Worm (Caenorhabditis elegans) whole organism, L4 larva: ENCODE data around the gene bgnt-1.1.
A peak's percentile ranks its signal among the peaks of the same experiment; 100 is the strongest.

ENCODE experiments used
- F44E2.7 ChIP-seq: fragments of 200-800 bp; sonication (Bioruptor generic); IDR thresholded peaks from 2 replicates; pipeline ENCODE4 v2.1.2; 2022; ENCODE audit warnings: missing genetic modification characterization, missing compliant biosample characterization
- F49E8.2 ChIP-seq: sonication (generic microtip); optimal IDR thresholded peaks from 2 replicates; lab custom pipeline; 2016; ENCODE audit warnings: missing compliant biosample characterization, mild to moderate bottlenecking, missing genetic modification characterization, borderline replicate concordance
- T26A8.4 ChIP-seq: fragments of 200-800 bp; sonication (Bioruptor generic); IDR thresholded peaks from 2 replicates; pipeline ENCODE4 v1.3.6; 2022; ENCODE audit warnings: missing genetic modification characterization, missing compliant biosample characterization
- Y105C5A.15 ChIP-seq: fragments of 200-800 bp; sonication (Bioruptor generic); IDR thresholded peaks from 2 replicates; pipeline ENCODE4 v1.3.6; 2022; ENCODE audit warnings: missing genetic modification characterization, missing compliant biosample characterization
- Y5F2A.4 ChIP-seq: fragments of 200-800 bp; sonication (Bioruptor generic); optimal IDR thresholded peaks from 2 replicates; lab custom pipeline; 2018; ENCODE audit warnings: mild to moderate bottlenecking, missing genetic modification characterization, missing compliant biosample characterization
- ama-1 ChIP-seq: fragments of 150-350 bp; optimal IDR thresholded peaks from 2 replicates; lab custom pipeline; 2014; ENCODE audit warnings: inconsistent platforms, mixed read lengths
- arid-1 ChIP-seq: fragments of 200-800 bp; sonication (Bioruptor generic); conservative IDR thresholded peaks from 2 replicates; pipeline ENCODE4 v1.3.6; 2022; ENCODE audit warnings: missing genetic modification reagents, missing genetic modification characterization, missing compliant biosample characterization
- attf-4 ChIP-seq: sonication (generic microtip); optimal IDR thresholded peaks from 3 replicates; lab custom pipeline; 2017; ENCODE audit warnings: missing biosample characterization, missing genetic modification characterization
- ceh-20 ChIP-seq: fragments of 200-800 bp; sonication (Bioruptor generic); IDR thresholded peaks from 2 replicates; pipeline ENCODE4 v1.3.6; 2022; ENCODE audit warnings: missing genetic modification reagents, missing genetic modification characterization, missing compliant biosample characterization
- ceh-32 ChIP-seq: sonication (generic microtip); optimal IDR thresholded peaks from 2 replicates; lab custom pipeline; 2016; ENCODE audit warnings: mild to moderate bottlenecking, missing genetic modification characterization, missing compliant biosample characterization; ENCODE audit not compliant: poor library complexity
- ceh-62 ChIP-seq: sonication (generic microtip); optimal IDR thresholded peaks from 2 replicates; lab custom pipeline; 2017; ENCODE audit warnings: missing biosample characterization, missing genetic modification characterization
- daf-16 ChIP-seq, 3 experiments: sonication (generic microtip); optimal IDR thresholded peaks; 2 replicates each; lab custom pipeline; 2016 to 2017; ENCODE audit warnings: missing genetic modification characterization in 3 of 3, missing genetic modification reagents in 3 of 3, mild to moderate bottlenecking in 2 of 3, missing compliant biosample characterization in 2 of 3, missing biosample characterization in 1 of 3, moderate library complexity in 1 of 3
- daf-8 ChIP-seq: fragments of 200-800 bp; sonication (Bioruptor generic); IDR thresholded peaks from 2 replicates; pipeline ENCODE4 v1.3.6; 2022; ENCODE audit warnings: missing genetic modification characterization, missing compliant biosample characterization
- dmd-6 ChIP-seq: fragments of 200-800 bp; sonication (Bioruptor generic); IDR thresholded peaks from 2 replicates; pipeline ENCODE4 v1.3.6; 2022; ENCODE audit warnings: missing genetic modification reagents, missing genetic modification characterization, missing compliant biosample characterization
- dpl-1 ChIP-seq: fragments of 150-350 bp; optimal IDR thresholded peaks from 2 replicates; lab custom pipeline; 2014; ENCODE audit warnings: missing biosample characterization, missing genetic modification reagents, missing genetic modification characterization
- duxl-1 ChIP-seq: sonication (generic microtip); optimal IDR thresholded peaks from 2 replicates; lab custom pipeline; 2016; ENCODE audit warnings: mild to moderate bottlenecking, missing genetic modification characterization, moderate library complexity, missing compliant biosample characterization; ENCODE audit not compliant: poor library complexity
- egl-43 ChIP-seq: fragments of 200-800 bp; sonication (Bioruptor generic); IDR thresholded peaks from 2 replicates; pipeline ENCODE4 v1.3.6; 2022; ENCODE audit warnings: missing genetic modification reagents, missing genetic modification characterization, missing compliant biosample characterization
- fkh-10 ChIP-seq: fragments of 150-350 bp; optimal IDR thresholded peaks from 2 replicates; lab custom pipeline; 2014; ENCODE audit warnings: missing biosample characterization, missing genetic modification reagents, missing genetic modification characterization
- hlh-11 ChIP-seq: fragments of 200-800 bp; sonication (Bioruptor generic); optimal IDR thresholded peaks from 2 replicates; lab custom pipeline; 2018; ENCODE audit warnings: mild to moderate bottlenecking, missing genetic modification characterization, missing compliant biosample characterization
- hlh-30 ChIP-seq: sonication (generic microtip); optimal IDR thresholded peaks from 2 replicates; lab custom pipeline; 2017; ENCODE audit warnings: antibody characterized with exemption, mild to moderate bottlenecking, missing genetic modification characterization, missing compliant biosample characterization; ENCODE audit not compliant: insufficient read depth
- jun-1 ChIP-seq: fragments of 150-350 bp; optimal IDR thresholded peaks from 2 replicates; lab custom pipeline; 2014; ENCODE audit warnings: missing biosample characterization, missing genetic modification reagents, missing genetic modification characterization
- lim-7 ChIP-seq: fragments of 200-800 bp; sonication (Bioruptor generic); IDR thresholded peaks from 2 replicates; pipeline ENCODE4 v1.3.6; 2022; ENCODE audit warnings: missing genetic modification characterization, missing compliant biosample characterization
- lin-13 ChIP-seq: fragments of 150-350 bp; optimal IDR thresholded peaks from 2 replicates; lab custom pipeline; 2014; ENCODE audit warnings: missing biosample characterization, missing genetic modification reagents, missing genetic modification characterization
- lin-15B ChIP-seq: fragments of 150-350 bp; sonication (generic microtip); optimal IDR thresholded peaks from 3 replicates; lab custom pipeline; 2014; ENCODE audit warnings: missing biosample characterization, missing genetic modification characterization
- lsy-2 ChIP-seq, 2 experiments: fragments of 150-350 bp in 1 of 2; sonication (generic microtip) in 1 of 2; optimal IDR thresholded peaks; 2 replicates each; lab custom pipeline; 2014 to 2017; ENCODE audit warnings: missing biosample characterization in 2 of 2, missing genetic modification characterization in 2 of 2
- madf-5 ChIP-seq, 2 experiments: fragments of 200-800 bp; sonication (Bioruptor generic); IDR thresholded peaks; 2 replicates each; pipeline ENCODE4 v1.3.6; 2022; ENCODE audit warnings: missing compliant biosample characterization in 2 of 2, missing genetic modification characterization in 2 of 2
- mdl-1 ChIP-seq, 2 experiments: fragments of 150-350 bp in 1 of 2; sonication (generic microtip) in 1 of 2; optimal IDR thresholded peaks; 2 replicates each; lab custom pipeline; 2014 to 2017; ENCODE audit warnings: missing biosample characterization in 2 of 2, missing genetic modification characterization in 2 of 2
- mep-1 ChIP-seq: fragments of 150-350 bp; sonication (generic microtip); optimal IDR thresholded peaks from 3 replicates; lab custom pipeline; 2014; ENCODE audit warnings: missing biosample characterization, missing genetic modification characterization
- mes-2 ChIP-seq: sonication (generic microtip); optimal IDR thresholded peaks from 2 replicates; lab custom pipeline; 2016; ENCODE audit warnings: missing genotype, mild to moderate bottlenecking, missing genetic modification characterization, missing compliant biosample characterization; ENCODE audit not compliant: poor library complexity, severe bottlenecking
- mxl-2 ChIP-seq: fragments of 200-800 bp; sonication (Bioruptor generic); conservative IDR thresholded peaks from 2 replicates; pipeline ENCODE4 v1.3.6; 2022; ENCODE audit warnings: missing genetic modification reagents, missing genetic modification characterization, missing compliant biosample characterization
- nhr-10 ChIP-seq: fragments of 150-350 bp; optimal IDR thresholded peaks from 2 replicates; lab custom pipeline; 2014; ENCODE audit warnings: missing biosample characterization, missing genetic modification characterization
- nhr-102 ChIP-seq: sonication (generic microtip); optimal IDR thresholded peaks from 2 replicates; lab custom pipeline; 2016; ENCODE audit warnings: mild to moderate bottlenecking, missing genetic modification characterization, moderate library complexity, missing compliant biosample characterization
- nhr-11 ChIP-seq: fragments of 150-350 bp; optimal IDR thresholded peaks from 2 replicates; lab custom pipeline; 2014; ENCODE audit warnings: missing biosample characterization, missing genetic modification characterization
- nhr-237 ChIP-seq: sonication (generic microtip); optimal IDR thresholded peaks from 2 replicates; lab custom pipeline; 2017; ENCODE audit warnings: missing biosample characterization, missing genetic modification characterization
- nhr-28 ChIP-seq: fragments of 150-350 bp; optimal IDR thresholded peaks from 2 replicates; lab custom pipeline; 2014; ENCODE audit warnings: missing biosample characterization, missing genetic modification characterization
- nhr-42 ChIP-seq: fragments of 200-800 bp; sonication (Bioruptor generic); IDR thresholded peaks from 2 replicates; pipeline ENCODE4 v1.3.6; 2022; ENCODE audit warnings: missing genetic modification characterization, missing compliant biosample characterization
- nhr-6 ChIP-seq: fragments of 150-350 bp; optimal IDR thresholded peaks from 2 replicates; lab custom pipeline; 2014; ENCODE audit warnings: missing biosample characterization, missing genetic modification characterization
- nhr-77 ChIP-seq: fragments of 150-350 bp; optimal IDR thresholded peaks from 2 replicates; lab custom pipeline; 2014; ENCODE audit warnings: missing biosample characterization, missing genetic modification characterization
- pqm-1 ChIP-seq: sonication (generic microtip); optimal IDR thresholded peaks from 2 replicates; lab custom pipeline; 2017; ENCODE audit warnings: missing biosample characterization, missing genetic modification characterization
- saeg-2 ChIP-seq: fragments of 200-800 bp; sonication (Bioruptor generic); IDR thresholded peaks from 2 replicates; pipeline ENCODE4 v1.3.6; 2022; ENCODE audit warnings: missing genetic modification reagents, missing genetic modification characterization, missing compliant biosample characterization
- set-16 ChIP-seq: fragments of 200-800 bp; sonication (Bioruptor generic); IDR thresholded peaks from 2 replicates; pipeline ENCODE4 v1.3.6; 2022; ENCODE audit warnings: missing genetic modification reagents, missing genetic modification characterization, missing compliant biosample characterization
- snpc-4 ChIP-seq: fragments of 150-350 bp; optimal IDR thresholded peaks from 2 replicates; lab custom pipeline; 2014; ENCODE audit warnings: missing biosample characterization, missing genetic modification characterization
- spr-3 ChIP-seq: fragments of 200-800 bp; sonication (Bioruptor generic); optimal IDR thresholded peaks from 2 replicates; lab custom pipeline; 2018; ENCODE audit warnings: mild to moderate bottlenecking, missing genetic modification characterization, missing compliant biosample characterization
- tra-1 ChIP-seq: fragments of 200-800 bp; sonication (Bioruptor generic); IDR thresholded peaks from 2 replicates; pipeline ENCODE4 v1.3.6; 2022; ENCODE audit warnings: missing genetic modification reagents, missing genetic modification characterization, missing compliant biosample characterization
- unc-130 ChIP-seq: sonication (generic microtip); optimal IDR thresholded peaks from 2 replicates; lab custom pipeline; 2016; ENCODE audit warnings: missing genetic modification reagents, missing genetic modification characterization, missing compliant biosample characterization
- zfp-3 ChIP-seq: fragments of 200-800 bp; sonication (Bioruptor generic); conservative IDR thresholded peaks from 2 replicates; pipeline ENCODE4 v1.3.6; 2022; ENCODE audit warnings: missing genetic modification reagents, missing genetic modification characterization, missing compliant biosample characterization
- zip-11 ChIP-seq: fragments of 200-800 bp; sonication (Bioruptor generic); IDR thresholded peaks from 2 replicates; pipeline ENCODE4 v1.3.6; 2022; ENCODE audit warnings: missing genetic modification characterization, missing compliant biosample characterization
- ztf-11 ChIP-seq: fragments of 150-350 bp; optimal IDR thresholded peaks from 2 replicates; lab custom pipeline; 2014; ENCODE audit warnings: missing biosample characterization, missing genetic modification characterization

The bgnt-1.1 gene

DNA sequence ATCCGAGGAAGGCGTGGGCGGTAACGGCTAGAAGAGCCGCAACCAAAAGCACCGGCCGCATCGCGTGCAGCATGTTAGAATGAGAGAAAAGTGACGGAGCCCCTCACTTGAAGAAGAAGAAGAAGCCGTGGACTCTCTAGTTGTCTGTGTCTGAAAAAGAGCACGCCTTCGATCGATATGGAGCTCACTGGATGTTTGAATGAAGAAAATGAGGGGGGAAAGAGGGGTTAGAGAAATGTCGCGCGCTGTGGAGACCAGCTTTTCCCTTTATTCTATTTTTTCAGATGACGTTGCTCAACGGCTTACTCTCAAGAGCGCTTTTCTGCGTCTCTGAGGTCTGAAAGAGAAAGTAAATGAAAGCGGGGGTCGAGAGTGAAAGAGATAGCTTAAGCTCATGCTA is 9.1 kb downstream of the bgnt-1.1 start, which contains the start of gene egl-21 (continued):
- no peak for TF ChIP-seq nhr-77
- TF ChIP-seq nhr-102: no peak
- no peak for TF ChIP-seq daf-8
- TF ChIP-seq zip-11 (GFP tag; lab: Robert Waterston, UW): no peak
- TF ChIP-seq hlh-11 (tag; lab: Kevin White, UChicago): peak; percentile 19
- peak; percentile 57 for TF ChIP-seq hlh-30 (tag; lab: Kevin White, UChicago)
- no peak for TF ChIP-seq ztf-11
- no peak for TF ChIP-seq mxl-2 (GFP tag; lab: Robert Waterston, UW)
- no peak for TF ChIP-seq madf-5 (GFP tag; IDR thresholded peaks at IDR 0.05; lab: Robert Waterston, UW)
- TF ChIP-seq egl-43 (GFP tag; lab: Robert Waterston, UW): peak; percentile 69
- TF ChIP-seq Y5F2A.4 (GFP tag; lab: Kevin White, UChicago): no peak
- TF ChIP-seq mes-2: no peak
- no peak for TF ChIP-seq tra-1 (GFP tag; lab: Robert Waterston, UW)
- TF ChIP-seq lin-13 (GFP tag; lab: Kevin White, UChicago): no peak
- no peak for TF ChIP-seq lim-7 (GFP tag; lab: Robert Waterston, UW)
- no peak for TF ChIP-seq nhr-6 (tag; lab: Kevin White, UChicago)
- TF ChIP-seq F49E8.2 (tag; lab: Kevin White, UChicago): no peak

DNA sequence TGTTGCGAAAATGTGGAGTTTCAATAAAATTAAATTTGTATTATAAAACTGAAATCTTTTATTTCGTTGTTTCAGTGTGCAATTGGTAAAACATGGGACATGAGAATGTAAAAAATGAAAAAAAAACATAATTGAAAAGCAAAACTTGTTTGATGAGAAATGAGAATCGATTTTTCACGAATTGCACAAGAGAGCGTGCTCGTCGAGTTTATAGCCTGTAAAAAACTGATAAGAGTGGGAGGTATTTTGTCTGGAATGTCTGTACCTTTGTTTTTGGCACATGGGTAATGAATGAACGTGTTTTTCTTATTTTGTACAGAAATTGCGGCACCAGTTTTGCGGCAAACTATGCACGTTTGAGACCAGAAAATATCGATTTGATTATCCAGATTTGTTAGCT is 10.0 kb downstream of the bgnt-1.1 start:
- TF ChIP-seq daf-16 (GFP tag; optimal IDR thresholded peaks at IDR 0.05; lab: Kevin White, UChicago): no peak
- TF ChIP-seq daf-16 (tag; optimal IDR thresholded peaks at IDR 0.05; lab: Kevin White, UChicago): peak; percentile 47
- TF ChIP-seq mdl-1 (tag; optimal IDR thresholded peaks at IDR 0.05; lab: Kevin White, UChicago): peak in 1 of 2 experiments; percentile 7
- no peak for TF ChIP-seq nhr-77
- no peak for TF ChIP-seq saeg-2
- TF ChIP-seq nhr-237: no peak
- TF ChIP-seq nhr-28 (tag; lab: Kevin White, UChicago): peak; percentile 26
- no peak for TF ChIP-seq Y105C5A.15 (GFP tag; lab: Robert Waterston, UW)
- TF ChIP-seq dmd-6: 0 out of 2 replicates have a peak, but pooled peaks have one; percentile 9
- peak; percentile 22 for TF ChIP-seq hlh-30 (tag; lab: Kevin White, UChicago)
- TF ChIP-seq pqm-1 (tag; lab: Kevin White, UChicago): peak; percentile 26

DNA sequence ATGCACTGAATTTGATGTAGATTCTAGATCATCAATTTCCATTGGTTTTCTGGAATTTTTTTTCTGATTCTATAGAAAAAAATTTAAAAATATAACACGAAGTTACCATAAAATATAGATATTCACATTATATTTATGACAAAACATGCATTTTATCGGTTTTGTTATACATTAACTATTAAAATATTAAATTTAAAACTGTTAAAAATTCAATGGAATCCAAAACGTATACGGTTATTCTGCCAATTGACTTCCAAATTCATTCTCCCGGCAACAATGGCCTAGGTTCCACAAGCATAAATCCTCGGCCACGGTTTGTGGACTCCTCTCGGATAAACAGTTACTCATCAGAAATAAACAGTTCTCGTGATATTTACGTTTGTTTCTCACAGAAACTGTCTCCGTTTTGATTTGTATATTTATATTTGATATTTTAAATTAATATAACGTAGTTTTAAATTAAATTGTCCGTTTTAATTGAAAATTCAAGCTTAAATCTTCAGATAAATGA is 11.1 kb downstream of the bgnt-1.1 start, which contains the start of the genes F01D4.5 and ced-5:
F01D4.5 (minus strand) TSS at position 51 of the 511 bp plus-strand sequence.
ced-5 (plus strand) TSS at position 504 of the 511 bp plus-strand sequence.
- TF ChIP-seq ama-1 (lab: Kevin White, UChicago) (no peak), nhr-42 (no peak), unc-130 (GFP tag; lab: Kevin White, UChicago) (peak; percentile 87), snpc-4 (no peak), spr-3 (no peak), F44E2.7 (GFP tag; lab: Robert Waterston, UW) (no peak), ceh-20 (GFP tag; lab: Robert Waterston, UW) (no peak), dpl-1 (GFP tag; lab: Kevin White, UChicago) (peak; percentile 85), nhr-11 (tag; lab: Kevin White, UChicago) (no peak), lsy-2 (tag; optimal IDR thresholded peaks at IDR 0.05; lab: Kevin White, UChicago) (peak in 1 of 2 experiments; percentile 89), mep-1 (tag; lab: Kevin White, UChicago) (peak; percentile 71), daf-16 (GFP tag; optimal IDR thresholded peaks at IDR 0.05; lab: Kevin White, UChicago) (peak; percentile 4 to 24), daf-16 (tag; optimal IDR thresholded peaks at IDR 0.05; lab: Kevin White, UChicago) (peak; percentile 87), zfp-3 (no peak), mxl-2 (GFP tag; lab: Robert Waterston, UW) (no peak), lin-15B (tag; lab: Kevin White, UChicago) (no peak), jun-1 (tag; lab: Kevin White, UChicago) (no peak), Y5F2A.4 (GFP tag; lab: Kevin White, UChicago) (no peak), nhr-10 (no peak), duxl-1 (tag; lab: Kevin White, UChicago) (peak; percentile 90), arid-1 (GFP tag; lab: Robert Waterston, UW) (no peak), fkh-10 (GFP tag; lab: Kevin White, UChicago) (peak; percentile 0), nhr-6 (tag; lab: Kevin White, UChicago) (peak; percentile 88), set-16 (GFP tag; lab: Robert Waterston, UW) (no peak), T26A8.4 (peak; percentile 21; the same call in 1 of the 2 replicates), ceh-62 (tag; lab: Kevin White, UChicago) (no peak), ceh-32 (tag; lab: Kevin White, UChicago) (no peak), attf-4 (no peak)
